Fruit fly (Drosophila melanogaster) whole organism, embryonic: ENCODE measurements around the gene Psf3.

Experiments
- BEAF-32 ChIP-seq: fragments of 200-800 bp; sonication (Bioruptor generic); optimal IDR thresholded peaks from 3 replicates; lab custom pipeline; 2017; ENCODE audit warnings: missing biosample characterization, missing genetic modification characterization, mild to moderate bottlenecking, moderate library complexity, missing genetic modification reagents
- CG10565 ChIP-seq: fragments of 200-800 bp; sonication (Bioruptor generic); optimal IDR thresholded peaks from 3 replicates; lab custom pipeline; 2016; ENCODE audit warnings: missing biosample characterization, mild to moderate bottlenecking, missing genetic modification characterization
- CG11504 ChIP-seq: fragments of 200-800 bp; sonication (Bioruptor generic); optimal IDR thresholded peaks from 3 replicates; lab custom pipeline; 2019; ENCODE audit warnings: missing biosample characterization, mild to moderate bottlenecking, missing genetic modification characterization, moderate library complexity
- CG11560 ChIP-seq: fragments of 200-800 bp; sonication (Bioruptor generic); IDR thresholded peaks from 3 replicates; pipeline ENCODE4 v1.3.6; 2022; ENCODE audit warnings: missing biosample characterization, missing genetic modification characterization
- CG11695 ChIP-seq: fragments of 200-800 bp; sonication (Bioruptor generic); IDR thresholded peaks from 3 replicates; pipeline ENCODE4 v1.3.6; 2022; ENCODE audit warnings: missing biosample characterization, missing genetic modification characterization
- CG12071 ChIP-seq: fragments of 200-800 bp; sonication (Bioruptor generic); optimal IDR thresholded peaks from 3 replicates; lab custom pipeline; 2018; ENCODE audit warnings: missing biosample characterization, mild to moderate bottlenecking, missing genetic modification characterization
- CG12219 ChIP-seq: fragments of 200-800 bp; sonication (Bioruptor generic); optimal IDR thresholded peaks from 3 replicates; lab custom pipeline; 2018; ENCODE audit warnings: missing biosample characterization, mild to moderate bottlenecking, missing genetic modification characterization
- CG13287 ChIP-seq: fragments of 200-800 bp; sonication (Bioruptor generic); IDR thresholded peaks from 2 replicates; pipeline ENCODE4 v1.3.6; 2022; ENCODE audit warnings: missing biosample characterization, missing genetic modification characterization; ENCODE audit not compliant: partially characterized antibody
- CG14014 ChIP-seq: fragments of 200-800 bp; sonication (Bioruptor generic); IDR thresholded peaks from 2 replicates; pipeline ENCODE4 v1.3.6; 2022; ENCODE audit warnings: missing biosample characterization, missing genetic modification characterization
- CG14667 ChIP-seq: fragments of 200-800 bp; sonication (Bioruptor generic); IDR thresholded peaks from 2 replicates; pipeline ENCODE4 v1.3.6; 2022; ENCODE audit warnings: missing biosample characterization, missing genetic modification characterization
- CG15073 ChIP-seq: fragments of 200-800 bp; sonication (Bioruptor generic); optimal IDR thresholded peaks from 2 replicates; lab custom pipeline; 2016; ENCODE audit warnings: missing biosample characterization, missing genetic modification characterization
- CG17612 ChIP-seq: fragments of 200-800 bp; sonication (Bioruptor generic); IDR thresholded peaks from 2 replicates; pipeline ENCODE4 v1.3.6; 2022; ENCODE audit warnings: missing biosample characterization, missing genetic modification characterization
- CG17829 ChIP-seq: fragments of 200-800 bp; optimal IDR thresholded peaks from 2 replicates; lab custom pipeline; 2019; ENCODE audit warnings: missing biosample characterization, mild to moderate bottlenecking, missing genetic modification characterization, moderate library complexity
- CG18262 ChIP-seq: fragments of 200-800 bp; optimal IDR thresholded peaks from 3 replicates; lab custom pipeline; 2019; ENCODE audit warnings: missing biosample characterization, mild to moderate bottlenecking, missing genetic modification characterization, moderate library complexity
- CG2116 ChIP-seq: fragments of 200-800 bp; sonication (Bioruptor generic); optimal IDR thresholded peaks from 3 replicates; lab custom pipeline; 2018; ENCODE audit warnings: missing biosample characterization, mild to moderate bottlenecking, missing genetic modification characterization
- CG30020 ChIP-seq: fragments of 200-800 bp; optimal IDR thresholded peaks from 2 replicates; lab custom pipeline; 2019; ENCODE audit warnings: missing biosample characterization, mild to moderate bottlenecking, missing genetic modification characterization, moderate library complexity
- CG3065 ChIP-seq: fragments of 200-800 bp; sonication (Bioruptor generic); optimal IDR thresholded peaks from 2 replicates; lab custom pipeline; 2016; ENCODE audit warnings: missing biosample characterization, missing genetic modification characterization
- CG3847 ChIP-seq: fragments of 200-800 bp; sonication (Bioruptor generic); IDR thresholded peaks from 2 replicates; pipeline ENCODE4 v1.3.6; 2022; ENCODE audit warnings: missing biosample characterization, missing genetic modification characterization
- CG6689 ChIP-seq: fragments of 200-800 bp; sonication (Bioruptor generic); IDR thresholded peaks from 2 replicates; pipeline ENCODE4 v1.3.6; 2022; ENCODE audit warnings: missing biosample characterization, missing genetic modification characterization
- CG7839 ChIP-seq: fragments of 200-800 bp; sonication (Bioruptor generic); optimal IDR thresholded peaks from 3 replicates; lab custom pipeline; 2018; ENCODE audit warnings: missing biosample characterization, mild to moderate bottlenecking, missing genetic modification characterization, moderate library complexity
- CG7963 ChIP-seq: fragments of 200-800 bp; sonication (Bioruptor generic); IDR thresholded peaks from 3 replicates; pipeline ENCODE4 v1.3.6; 2022; ENCODE audit warnings: missing biosample characterization, missing genetic modification characterization; ENCODE audit not compliant: partially characterized antibody
- CG9797 ChIP-seq: fragments of 200-800 bp; sonication (Bioruptor generic); optimal IDR thresholded peaks from 3 replicates; lab custom pipeline; 2018; ENCODE audit warnings: missing biosample characterization, mild to moderate bottlenecking, missing genetic modification characterization
- CoRest ChIP-seq: fragments of 200-800 bp; sonication (Bioruptor generic); optimal IDR thresholded peaks from 3 replicates; lab custom pipeline; 2018; ENCODE audit warnings: missing biosample characterization, mild to moderate bottlenecking, missing genetic modification characterization, moderate library complexity
- D19A ChIP-seq: fragments of 200-800 bp; optimal IDR thresholded peaks from 3 replicates; lab custom pipeline; 2019; ENCODE audit warnings: missing biosample characterization, mild to moderate bottlenecking, missing genetic modification characterization, moderate library complexity
- Ets97D ChIP-seq: fragments of 200-800 bp; sonication (Bioruptor generic); optimal IDR thresholded peaks from 3 replicates; lab custom pipeline; 2016; ENCODE audit warnings: missing biosample characterization, missing genetic modification characterization
- Fer3 ChIP-seq: fragments of 200-800 bp; sonication (Bioruptor generic); optimal IDR thresholded peaks from 2 replicates; lab custom pipeline; 2018; ENCODE audit warnings: missing biosample characterization, mild to moderate bottlenecking, missing genetic modification characterization, moderate library complexity
- GATAe ChIP-seq: fragments of 200-800 bp; sonication (Bioruptor generic); conservative IDR thresholded peaks from 2 replicates; pipeline ENCODE4 v1.3.6; 2022; ENCODE audit warnings: missing biosample characterization, missing genetic modification characterization
- Hey ChIP-seq: fragments of 200-800 bp; sonication (Bioruptor generic); optimal IDR thresholded peaks from 3 replicates; lab custom pipeline; 2018; ENCODE audit warnings: missing biosample characterization, mild to moderate bottlenecking, missing genetic modification characterization
- HmgZ ChIP-seq: fragments of 200-800 bp; sonication (Bioruptor generic); optimal IDR thresholded peaks from 2 replicates; lab custom pipeline; 2018; ENCODE audit warnings: missing biosample characterization, mild to moderate bottlenecking, missing genetic modification characterization
- Lhr ChIP-seq: fragments of 200-800 bp; sonication (Bioruptor generic); optimal IDR thresholded peaks from 3 replicates; lab custom pipeline; 2017; ENCODE audit warnings: mild to moderate bottlenecking, missing biosample characterization, missing genetic modification reagents, missing genetic modification characterization
- MTF-1 ChIP-seq: fragments of 200-800 bp; sonication (Bioruptor generic); optimal IDR thresholded peaks from 2 replicates; lab custom pipeline; 2018; ENCODE audit warnings: missing biosample characterization, mild to moderate bottlenecking, missing genetic modification characterization, borderline replicate concordance
- Mad ChIP-seq: fragments of 200-800 bp; sonication (Bioruptor generic); optimal IDR thresholded peaks from 2 replicates; lab custom pipeline; 2016; ENCODE audit warnings: missing biosample characterization, missing genetic modification characterization
- Neu2 ChIP-seq: fragments of 200-800 bp; sonication (Bioruptor generic); optimal IDR thresholded peaks from 3 replicates; lab custom pipeline; 2016; ENCODE audit warnings: missing biosample characterization, missing genetic modification characterization, borderline replicate concordance
- Oaz ChIP-seq: fragments of 200-800 bp; sonication (Bioruptor generic); IDR thresholded peaks from 2 replicates; pipeline ENCODE4 v1.3.6; 2022; ENCODE audit warnings: missing biosample characterization, missing genetic modification characterization
- Usf ChIP-seq: fragments of 200-800 bp; sonication (Bioruptor generic); optimal IDR thresholded peaks from 2 replicates; lab custom pipeline; 2017; ENCODE audit warnings: missing genotype, missing biosample characterization, missing genetic modification characterization
- dimm ChIP-seq: fragments of 200-800 bp; sonication (Bioruptor generic); IDR thresholded peaks from 2 replicates; pipeline ENCODE4 v1.3.6; 2022; ENCODE audit warnings: missing biosample characterization, missing genetic modification characterization
- disco-r ChIP-seq: fragments of 200-800 bp; sonication (Bioruptor generic); optimal IDR thresholded peaks from 2 replicates; lab custom pipeline; 2016; ENCODE audit warnings: missing biosample characterization, missing genetic modification characterization
- dmrt11E ChIP-seq: fragments of 200-800 bp; sonication (Bioruptor generic); optimal IDR thresholded peaks from 3 replicates; lab custom pipeline; 2018; ENCODE audit warnings: missing biosample characterization, mild to moderate bottlenecking, missing genetic modification characterization, moderate library complexity
- dpn ChIP-seq, 2 experiments: fragments of 200-800 bp; sonication (Bioruptor generic); optimal IDR thresholded peaks; 3 replicates each; lab custom pipeline; 2016; ENCODE audit warnings: missing biosample characterization in 2 of 2, missing genetic modification characterization in 2 of 2
- emc ChIP-seq: fragments of 200-800 bp; sonication (Bioruptor generic); optimal IDR thresholded peaks from 2 replicates; lab custom pipeline; 2016; ENCODE audit warnings: missing biosample characterization, missing genetic modification characterization
- esg ChIP-seq: fragments of 200-800 bp; sonication (Bioruptor generic); conservative IDR thresholded peaks from 2 replicates; pipeline ENCODE4 v1.3.6; 2022; ENCODE audit warnings: missing biosample characterization, missing genetic modification characterization
- gt ChIP-seq: fragments of 200-800 bp; sonication (Bioruptor generic); IDR thresholded peaks from 2 replicates; pipeline ENCODE4 v1.3.6; 2022; ENCODE audit warnings: missing biosample characterization, missing genetic modification characterization
- lov ChIP-seq, 2 experiments: fragments of 200-800 bp in 1 of 2; fragments of >200 bp in 1 of 2; sonication (Bioruptor generic) in 1 of 2; IDR thresholded peaks in 1 of 2; optimal IDR thresholded peaks in 1 of 2; 2 replicates in 1 of 2; 3 replicates in 1 of 2; pipeline versions ENCODE4 v1.3.6 to Lab custom; 2017 to 2022; ENCODE audit warnings: missing biosample characterization in 1 of 2, missing genetic modification characterization in 1 of 2
- pb ChIP-seq: fragments of 200-800 bp; sonication (Bioruptor generic); optimal IDR thresholded peaks from 3 replicates; lab custom pipeline; 2016; ENCODE audit warnings: missing biosample characterization, missing genetic modification characterization
- pita ChIP-seq: fragments of 200-800 bp; sonication (Bioruptor generic); optimal IDR thresholded peaks from 2 replicates; lab custom pipeline; 2017; ENCODE audit warnings: missing biosample characterization, mild to moderate bottlenecking, missing genetic modification characterization
- pzg ChIP-seq: fragments of 200-800 bp; sonication (Bioruptor generic); optimal IDR thresholded peaks from 3 replicates; lab custom pipeline; 2018; ENCODE audit warnings: missing biosample characterization, mild to moderate bottlenecking, missing genetic modification characterization, moderate library complexity
- sens-2 ChIP-seq: fragments of 200-800 bp; sonication (Bioruptor generic); IDR thresholded peaks from 2 replicates; pipeline ENCODE4 v1.3.6; 2022; ENCODE audit warnings: missing biosample characterization, missing genetic modification characterization
- unc-4 ChIP-seq: fragments of 200-800 bp; sonication (Bioruptor generic); IDR thresholded peaks from 2 replicates; pipeline ENCODE4 v1.3.6; 2022; ENCODE audit warnings: missing biosample characterization, missing genetic modification characterization; ENCODE audit not compliant: partially characterized antibody
- vfl ChIP-seq: fragments of 200-800 bp; sonication (Bioruptor generic); optimal IDR thresholded peaks from 2 replicates; lab custom pipeline; 2016; ENCODE audit warnings: missing biosample characterization, missing genetic modification characterization
- vvl ChIP-seq: fragments of 200-800 bp; sonication (Bioruptor generic); IDR thresholded peaks from 2 replicates; pipeline ENCODE4 v1.3.6; 2022; ENCODE audit warnings: missing biosample characterization, missing genetic modification characterization
- zfh2 ChIP-seq: fragments of 200-800 bp; sonication (Bioruptor generic); optimal IDR thresholded peaks from 2 replicates; lab custom pipeline; 2016; ENCODE audit warnings: missing biosample characterization, missing genetic modification characterization

Psf3 gene

DNA sequence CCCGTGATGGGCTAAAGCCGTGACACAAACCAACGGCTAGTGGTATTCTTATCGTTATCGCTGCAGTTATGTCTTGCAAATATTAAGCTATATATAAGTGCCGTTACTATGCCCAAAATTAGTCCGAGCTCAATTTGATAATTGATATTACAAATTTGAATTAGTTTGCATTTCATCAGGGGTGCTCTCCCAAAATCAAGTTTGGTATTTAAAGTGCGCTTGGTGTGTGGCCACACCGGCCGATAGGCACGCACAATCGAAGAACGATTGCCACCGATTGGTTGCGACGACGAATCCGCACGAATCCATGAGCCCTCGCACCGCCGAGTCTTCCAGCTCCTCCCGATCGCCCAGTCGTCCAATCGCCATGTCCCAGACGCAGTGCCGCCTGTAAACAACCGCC lies 17.9 kb downstream of the Psf3 start, which contains the start of gene CG17841 (continued):
- TF ChIP-seq lov (optimal IDR thresholded peaks at IDR 0.05; lab: Kevin White, UChicago) (no peak), lov (GFP tag; IDR thresholded peaks at IDR 0.05; lab: Robert Waterston, UW) (no peak), CG6689 (GFP tag; lab: Robert Waterston, UW) (no peak), dpn (GFP tag; optimal IDR thresholded peaks at IDR 0.05; lab: Kevin White, UChicago) (no peak), CG3847 (GFP tag; lab: Robert Waterston, UW) (no peak), gt (no peak), emc (GFP tag; lab: Kevin White, UChicago) (no peak), CG30020 (tag; lab: Kevin White, UChicago) (peak; percentile 59), Oaz (GFP tag; lab: Robert Waterston, UW) (no peak), Fer3 (tag; lab: Kevin White, UChicago) (no peak), CG17612 (GFP tag; lab: Robert Waterston, UW) (no peak), Ets97D (peak; percentile 40), vfl (GFP tag; lab: Kevin White, UChicago) (no peak), CG15073 (GFP tag; lab: Kevin White, UChicago) (no peak), CG18262 (no peak), D19A (no peak), MTF-1 (GFP tag; lab: Kevin White, UChicago) (no peak), GATAe (GFP tag; lab: Robert Waterston, UW) (no peak), vvl (GFP tag; lab: Robert Waterston, UW) (peak; percentile 37; the same call in 1 of the 2 replicates), CG11504 (tag; lab: Kevin White, UChicago) (peak; percentile 69), pb (GFP tag; lab: Kevin White, UChicago) (no peak), unc-4 (GFP tag; lab: Robert Waterston, UW) (peak; percentile 62), CG7839 (no peak), CG11560 (tag; lab: Robert Waterston, UW) (peak; percentile 72; the same call in 2 of the 3 replicates), Usf (GFP tag; lab: Kevin White, UChicago) (no peak), CG10565 (GFP tag; lab: Kevin White, UChicago) (no peak), HmgZ (tag; lab: Kevin White, UChicago) (peak; percentile 43), CoRest (peak; percentile 48), CG14667 (GFP tag; lab: Robert Waterston, UW) (no peak), CG14014 (GFP tag; lab: Robert Waterston, UW) (no peak), CG9797 (peak; percentile 80), disco-r (no peak), dimm (GFP tag; lab: Robert Waterston, UW) (no peak), Neu2 (GFP tag; lab: Kevin White, UChicago) (peak; percentile 84), CG13287 (GFP tag; lab: Robert Waterston, UW) (peak; percentile 58), CG12071 (GFP tag; lab: Kevin White, UChicago) (no peak), BEAF-32 (GFP tag; lab: Kevin White, UChicago) (peak; percentile 63), zfh2 (GFP tag; lab: Kevin White, UChicago) (no peak), CG11695 (GFP tag; lab: Robert Waterston, UW) (no peak), CG3065 (no peak), esg (no peak), CG2116 (peak; percentile 89), Lhr (GFP tag; lab: Kevin White, UChicago) (peak; percentile 76), CG17829 (tag; lab: Kevin White, UChicago) (peak; percentile 3), sens-2 (GFP tag; lab: Robert Waterston, UW) (no peak), CG7963 (GFP tag; lab: Robert Waterston, UW) (0 out of 3 replicates have a peak, but pooled peaks have one; percentile 38), pita (GFP tag; lab: Kevin White, UChicago) (peak; percentile 50), dmrt11E (tag; lab: Kevin White, UChicago) (no peak), Hey (no peak), CG12219 (GFP tag; lab: Kevin White, UChicago) (no peak), Mad (GFP tag; lab: Kevin White, UChicago) (no peak), pzg (peak; percentile 89)
